Fruit fly (Drosophila melanogaster): ENCODE data around the gene Akh.
A peak's percentile ranks its signal among the peaks of the same experiment; 100 is the strongest.

DNA sequence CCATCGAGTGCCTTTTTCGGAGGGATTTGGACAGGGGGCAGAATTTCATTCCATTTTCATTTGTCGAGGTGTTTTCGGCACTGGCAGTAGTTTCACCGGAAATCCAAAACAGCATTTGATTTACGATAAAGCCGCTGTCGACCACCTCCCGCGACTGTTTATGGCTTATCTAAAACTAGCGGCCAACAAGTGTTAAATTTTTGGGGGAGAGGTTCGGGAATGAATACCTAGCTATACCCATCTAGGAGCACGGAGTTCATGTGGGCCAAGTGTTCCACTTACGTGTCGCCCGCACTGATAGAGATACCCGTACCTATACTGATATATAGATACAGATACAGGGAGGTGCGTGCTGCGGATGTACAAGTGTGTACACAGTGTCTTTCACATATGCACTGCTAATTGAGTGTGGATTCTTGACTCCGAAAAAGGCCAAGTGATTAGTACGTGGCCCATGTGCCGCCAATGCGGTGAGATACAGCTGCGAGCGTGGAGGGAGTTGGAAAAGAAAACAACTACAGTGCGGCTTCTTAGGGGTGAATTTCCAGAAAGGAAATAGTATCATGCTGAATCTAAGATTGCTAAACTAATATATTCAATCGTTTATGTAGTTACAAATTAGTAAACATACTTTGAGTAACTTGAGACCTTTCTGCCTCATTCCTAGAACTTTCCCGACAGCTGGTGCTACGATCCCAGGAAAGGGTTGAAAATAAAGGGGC lies 21.5 kb upstream of the Akh start:
- TF ChIP-seq Lpt (GFP tag; optimal IDR thresholded peaks at IDR 0.05) (peak; percentile 16), CG10147 (GFP tag; optimal IDR thresholded peaks at IDR 0.05) (no peak), ssp (GFP tag; IDR thresholded peaks at IDR 0.05) (no peak), Fer2 (tag; optimal IDR thresholded peaks at IDR 0.05) (no peak), Deaf1 (tag; optimal IDR thresholded peaks at IDR 0.05) (no peak), schlank (tag; optimal IDR thresholded peaks at IDR 0.05) (no peak), wor (GFP tag; IDR thresholded peaks at IDR 0.05) (no peak), CG9876 (GFP tag; optimal IDR thresholded peaks at IDR 0.05) (no peak), CG17612 (GFP tag; IDR thresholded peaks at IDR 0.05) (no peak), CG3065 (GFP tag; optimal IDR thresholded peaks at IDR 0.05) (no peak), crp (GFP tag; optimal IDR thresholded peaks at IDR 0.05) (no peak), pros (GFP tag; optimal IDR thresholded peaks at IDR 0.05) (peak; percentile 39), Usf (GFP tag; optimal IDR thresholded peaks at IDR 0.05) (no peak), CG11504 (tag; optimal IDR thresholded peaks at IDR 0.05) (peak; percentile 7)

Measured in whole organism, embryonic.